Worm (Caenorhabditis elegans) whole organism, early embryonic: ENCODE results near the gene srf-3.

Experiments
- B0310.2 ChIP-seq: sonication (generic microtip); optimal IDR thresholded peaks from 2 replicates; lab custom pipeline; 2016; ENCODE audit warnings: mild to moderate bottlenecking, missing genetic modification characterization, missing compliant biosample characterization
- ama-1 ChIP-seq: fragments of 150-350 bp; optimal IDR thresholded peaks from 2 replicates; lab custom pipeline; 2014
- flt-1 ChIP-seq: fragments of 200-800 bp; sonication (Bioruptor generic); IDR thresholded peaks from 2 replicates; pipeline ENCODE4 v1.3.6; 2022; ENCODE audit warnings: missing genetic modification characterization, missing compliant biosample characterization
- hmg-4 ChIP-seq: fragments of 200-800 bp; sonication (Bioruptor generic); optimal IDR thresholded peaks from 2 replicates; lab custom pipeline; 2018; ENCODE audit warnings: mild to moderate bottlenecking, missing genetic modification characterization, missing compliant biosample characterization
- scrt-1 ChIP-seq: fragments of 200-800 bp; sonication (Bioruptor generic); IDR thresholded peaks from 2 replicates; pipeline ENCODE4 v1.3.6; 2022; ENCODE audit warnings: missing genetic modification characterization, missing compliant biosample characterization
- sea-1 ChIP-seq: fragments of 200-800 bp; sonication (Bioruptor generic); conservative IDR thresholded peaks from 2 replicates; pipeline ENCODE4 v1.3.6; 2022; ENCODE audit warnings: missing genetic modification characterization, missing compliant biosample characterization
- tra-4 ChIP-seq: sonication (generic microtip); optimal IDR thresholded peaks from 2 replicates; lab custom pipeline; 2017; ENCODE audit warnings: missing genetic modification characterization, missing compliant biosample characterization

DNA sequence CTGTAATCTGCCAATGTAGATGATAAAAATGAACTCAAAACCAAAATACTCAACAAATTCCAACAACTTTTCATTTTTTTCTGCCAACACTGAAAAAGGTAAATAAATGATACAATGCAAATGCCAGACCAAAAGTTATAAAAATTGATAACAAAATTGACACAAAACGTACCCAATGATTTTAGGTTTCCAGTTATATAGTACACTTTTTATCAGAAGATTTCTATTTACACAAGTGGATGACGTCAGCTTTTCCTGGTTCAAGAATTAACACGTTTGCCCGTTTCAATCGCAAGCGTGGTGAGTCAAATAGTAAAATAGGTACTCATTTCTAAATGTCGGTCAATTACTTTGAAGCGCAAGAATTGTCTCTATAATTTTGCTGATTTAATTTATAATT, 30.2 kb downstream of the srf-3 start, which contains the start of gene ZK896.5:
- no peak for TF ChIP-seq ama-1
- TF ChIP-seq flt-1 (GFP tag; lab: Robert Waterston, UW): no peak
- TF ChIP-seq tra-4 (tag; lab: Kevin White, UChicago): no peak
- TF ChIP-seq scrt-1 (GFP tag; lab: Robert Waterston, UW): no peak
- TF ChIP-seq sea-1 (GFP tag; lab: Robert Waterston, UW): no peak
- no peak for TF ChIP-seq hmg-4 (GFP tag; lab: Kevin White, UChicago)
- no peak for TF ChIP-seq B0310.2 (tag; lab: Kevin White, UChicago)
